Worm (Caenorhabditis elegans) whole organism, young adult: Measurements from ENCODE around the gene eri-9.

ENCODE experiments used
- B0035.1 ChIP-seq: sonication (generic microtip); optimal IDR thresholded peaks from 2 replicates; lab custom pipeline; 2016; ENCODE audit warnings: missing genetic modification characterization, mild to moderate bottlenecking, missing compliant biosample characterization, missing genotype, missing genetic modification reagents
- B0261.1 ChIP-seq: sonication (generic microtip); optimal IDR thresholded peaks from 2 replicates; lab custom pipeline; 2016; ENCODE audit warnings: mild to moderate bottlenecking, missing genetic modification characterization, moderate library complexity, missing compliant biosample characterization
- B0336.3 ChIP-seq: fragments of 200-800 bp; sonication (Bioruptor generic); IDR thresholded peaks from 2 replicates; pipeline ENCODE4 v1.3.6; 2022; ENCODE audit warnings: missing genetic modification characterization, missing compliant biosample characterization
- D2030.7 ChIP-seq: fragments of 200-800 bp; sonication (Bioruptor generic); IDR thresholded peaks from 2 replicates; pipeline ENCODE4 v1.3.6; 2022; ENCODE audit warnings: missing genetic modification reagents, missing genetic modification characterization, missing compliant biosample characterization
- F22D6.2 ChIP-seq: sonication (generic microtip); optimal IDR thresholded peaks from 2 replicates; lab custom pipeline; 2016; ENCODE audit warnings: mild to moderate bottlenecking, missing genetic modification characterization, missing compliant biosample characterization
- F37B4.10 ChIP-seq: fragments of 200-800 bp; sonication (Bioruptor generic); IDR thresholded peaks from 2 replicates; pipeline ENCODE4 v1.3.6; 2022; ENCODE audit warnings: missing genetic modification characterization, missing compliant biosample characterization
- F49E8.2 ChIP-seq: sonication (generic microtip); optimal IDR thresholded peaks from 3 replicates; lab custom pipeline; 2017; ENCODE audit warnings: missing genetic modification characterization, mild to moderate bottlenecking, missing compliant biosample characterization, antibody characterized with exemption, moderate library complexity; ENCODE audit not compliant: insufficient read depth
- F57C9.4 ChIP-seq: sonication (generic microtip); optimal IDR thresholded peaks from 2 replicates; lab custom pipeline; 2017; ENCODE audit warnings: mild to moderate bottlenecking, missing genetic modification characterization, missing compliant biosample characterization
- K12H6.12 ChIP-seq: fragments of 200-800 bp; sonication (Bioruptor generic); optimal IDR thresholded peaks from 2 replicates; lab custom pipeline; 2018; ENCODE audit warnings: mild to moderate bottlenecking, missing genetic modification characterization, missing compliant biosample characterization
- T26A5.8 ChIP-seq: sonication (generic microtip); optimal IDR thresholded peaks from 2 replicates; lab custom pipeline; 2016; ENCODE audit warnings: missing genetic modification characterization, missing compliant biosample characterization
- Y53G8AR.9 ChIP-seq: fragments of 200-800 bp; sonication (Bioruptor generic); conservative IDR thresholded peaks from 2 replicates; pipeline ENCODE4 v1.3.6; 2022; ENCODE audit warnings: missing genetic modification reagents, missing genetic modification characterization, missing compliant biosample characterization
- ZK185.1 ChIP-seq: sonication (generic microtip); optimal IDR thresholded peaks from 2 replicates; lab custom pipeline; 2016; ENCODE audit warnings: mild to moderate bottlenecking, missing genetic modification characterization, missing compliant biosample characterization; ENCODE audit not compliant: poor library complexity, severe bottlenecking
- akir-1 ChIP-seq: fragments of 200-800 bp; sonication (Bioruptor generic); optimal IDR thresholded peaks from 2 replicates; lab custom pipeline; 2018; ENCODE audit warnings: mild to moderate bottlenecking, missing genetic modification characterization, moderate library complexity, missing compliant biosample characterization
- ama-1 ChIP-seq, 3 experiments: fragments of 150-350 bp in 1 of 3; sonication (generic microtip) in 2 of 3; optimal IDR thresholded peaks; 2 replicates each; lab custom pipeline; 2014 to 2018; ENCODE audit warnings: missing biosample characterization in 2 of 3, missing genetic modification characterization in 2 of 3, missing genetic modification reagents in 2 of 3
- ccch-3 ChIP-seq: fragments of 200-800 bp; sonication (Bioruptor generic); optimal IDR thresholded peaks from 2 replicates; lab custom pipeline; 2018; ENCODE audit warnings: mild to moderate bottlenecking, missing genetic modification characterization, missing compliant biosample characterization
- cebp-1 ChIP-seq, 2 experiments: fragments of 200-800 bp in 1 of 2; sonication (Bioruptor generic) in 1 of 2; sonication (generic microtip) in 1 of 2; IDR thresholded peaks in 1 of 2; optimal IDR thresholded peaks in 1 of 2; 2 replicates each; pipeline versions ENCODE4 v1.3.6 to Lab custom; 2017 to 2022; ENCODE audit warnings: missing compliant biosample characterization in 2 of 2, missing genetic modification characterization in 2 of 2, mild to moderate bottlenecking in 1 of 2, missing genetic modification reagents in 1 of 2, moderate library complexity in 1 of 2
- ceh-100 ChIP-seq: fragments of 200-800 bp; sonication (Bioruptor generic); IDR thresholded peaks from 2 replicates; pipeline ENCODE4 v1.3.6; 2022; ENCODE audit warnings: missing genetic modification reagents, missing genetic modification characterization, missing compliant biosample characterization
- ceh-79 ChIP-seq: sonication (generic microtip); optimal IDR thresholded peaks from 2 replicates; lab custom pipeline; 2017; ENCODE audit warnings: mild to moderate bottlenecking, missing genetic modification characterization, missing compliant biosample characterization
- die-1 ChIP-seq: sonication (generic microtip); optimal IDR thresholded peaks from 2 replicates; lab custom pipeline; 2016; ENCODE audit warnings: missing genotype, mild to moderate bottlenecking, missing genetic modification characterization, missing compliant biosample characterization
- dox-1 ChIP-seq: fragments of 200-800 bp; sonication (Bioruptor generic); IDR thresholded peaks from 2 replicates; pipeline ENCODE4 v1.3.6; 2022; ENCODE audit warnings: missing genetic modification reagents, missing genetic modification characterization, missing compliant biosample characterization
- efl-1 ChIP-seq: fragments of 150-350 bp; optimal IDR thresholded peaks from 2 replicates; lab custom pipeline; 2014; ENCODE audit warnings: missing biosample characterization, missing genetic modification reagents, missing genetic modification characterization
- gei-17 ChIP-seq: fragments of 200-800 bp; sonication (Bioruptor generic); optimal IDR thresholded peaks from 2 replicates; lab custom pipeline; 2018; ENCODE audit warnings: mild to moderate bottlenecking, missing genetic modification characterization, missing compliant biosample characterization
- him-1 ChIP-seq: sonication (generic microtip); optimal IDR thresholded peaks from 2 replicates; lab custom pipeline; 2016; ENCODE audit warnings: missing genotype, missing genetic modification reagents, missing genetic modification characterization, missing compliant biosample characterization
- hlh-12 ChIP-seq: sonication (generic microtip); optimal IDR thresholded peaks from 2 replicates; lab custom pipeline; 2016; ENCODE audit warnings: missing genetic modification characterization, missing compliant biosample characterization
- hmg-1.2 ChIP-seq: fragments of 200-800 bp; sonication (Bioruptor generic); IDR thresholded peaks from 2 replicates; pipeline ENCODE4 v1.3.6; 2022; ENCODE audit warnings: missing genetic modification reagents, missing genetic modification characterization, missing compliant biosample characterization
- hsf-1 ChIP-seq: fragments of 200-800 bp; sonication (Bioruptor generic); IDR thresholded peaks from 2 replicates; pipeline ENCODE4 v1.3.6; 2022; ENCODE audit warnings: missing genetic modification reagents, missing genetic modification characterization, missing compliant biosample characterization
- let-607 ChIP-seq, 2 experiments: fragments of 200-800 bp in 1 of 2; sonication (Bioruptor generic) in 1 of 2; sonication (generic microtip) in 1 of 2; optimal IDR thresholded peaks; 2 replicates each; lab custom pipeline; 2016 to 2018; ENCODE audit warnings: mild to moderate bottlenecking in 2 of 2, missing compliant biosample characterization in 2 of 2, missing genetic modification characterization in 2 of 2, moderate library complexity in 2 of 2, missing genotype in 1 of 2
- madf-6 ChIP-seq: fragments of 200-800 bp; sonication (Bioruptor generic); IDR thresholded peaks from 2 replicates; pipeline ENCODE4 v1.3.6; 2022; ENCODE audit warnings: missing genetic modification reagents, missing genetic modification characterization, missing compliant biosample characterization
- nhr-27 ChIP-seq: fragments of 200-800 bp; sonication (Bioruptor generic); optimal IDR thresholded peaks from 2 replicates; lab custom pipeline; 2018; ENCODE audit warnings: mild to moderate bottlenecking, missing genetic modification characterization, moderate library complexity, missing compliant biosample characterization
- nhr-80 ChIP-seq: sonication (generic microtip); optimal IDR thresholded peaks from 2 replicates; lab custom pipeline; 2016; ENCODE audit warnings: missing genetic modification characterization, missing compliant biosample characterization
- repo-1 ChIP-seq: sonication (generic microtip); optimal IDR thresholded peaks from 2 replicates; lab custom pipeline; 2017; ENCODE audit warnings: mild to moderate bottlenecking, missing genetic modification characterization, missing compliant biosample characterization
- somi-1 ChIP-seq: fragments of 200-800 bp; sonication (Bioruptor generic); optimal IDR thresholded peaks from 2 replicates; lab custom pipeline; 2018; ENCODE audit warnings: mild to moderate bottlenecking, missing genetic modification characterization, missing compliant biosample characterization
- sptf-2 ChIP-seq: fragments of 200-800 bp; sonication (Bioruptor generic); optimal IDR thresholded peaks from 2 replicates; lab custom pipeline; 2018; ENCODE audit warnings: mild to moderate bottlenecking, missing genetic modification characterization, missing compliant biosample characterization
- tbx-9 ChIP-seq: sonication (generic microtip); optimal IDR thresholded peaks from 2 replicates; lab custom pipeline; 2016; ENCODE audit warnings: borderline replicate concordance, missing genetic modification characterization, inconsistent platforms, missing compliant biosample characterization
- ztf-6 ChIP-seq: fragments of 200-800 bp; sonication (Bioruptor generic); IDR thresholded peaks from 2 replicates; pipeline ENCODE4 v1.3.6; 2022; ENCODE audit warnings: missing genetic modification reagents, missing genetic modification characterization, missing compliant biosample characterization

Gene eri-9

ce11 chrIII:4905405-4905804 lies 26.8 kb upstream of the eri-9 start, which contains the start of gene F26F4.8:
F26F4.8 (minus strand) TSS chrIII:4905473.
- TF ChIP-seq hlh-12 (tag; lab: Kevin White, UChicago) (no peak), him-1 (tag; lab: Kevin White, UChicago) (peak; percentile 7), nhr-80 (peak; percentile 51), dox-1 (GFP tag; lab: Robert Waterston, UW) (peak; percentile 43; the same call in 1 of the 2 replicates), K12H6.12 (no peak), cebp-1 (GFP tag; IDR thresholded peaks at IDR 0.05; lab: Robert Waterston, UW) (no peak), cebp-1 (tag; optimal IDR thresholded peaks at IDR 0.05; lab: Kevin White, UChicago) (peak; percentile 67), efl-1 (GFP tag; lab: Kevin White, UChicago) (peak; percentile 20), F49E8.2 (tag; lab: Kevin White, UChicago) (no peak), tbx-9 (tag; lab: Kevin White, UChicago) (no peak), ZK185.1 (peak; percentile 5)

- TF ChIP-seq F37B4.10 (GFP tag; lab: Robert Waterston, UW) (no peak), ceh-100 (GFP tag; lab: Robert Waterston, UW) (no peak), nhr-80 (peak; percentile 77), ccch-3 (no peak), madf-6 (GFP tag; lab: Robert Waterston, UW) (no peak), cebp-1 (GFP tag; IDR thresholded peaks at IDR 0.05; lab: Robert Waterston, UW) (no peak), cebp-1 (tag; optimal IDR thresholded peaks at IDR 0.05; lab: Kevin White, UChicago) (peak; percentile 6), B0035.1 (no peak)
Measured at ce11 chrIII:4906365-4906764, 25.9 kb upstream of the eri-9 start.

ce11 chrIII:4906896-4907295 lies 25.4 kb upstream of the eri-9 start, which contains the start of gene rom-1:
rom-1 (plus strand) TSS chrIII:4907196.
- TF ChIP-seq ama-1 (optimal IDR thresholded peaks at IDR 0.05; lab: Kevin White, UChicago) (no peak), ama-1 (GFP tag; optimal IDR thresholded peaks at IDR 0.05; lab: Kevin White, UChicago) (no peak), K12H6.12 (no peak), ceh-79 (no peak), F57C9.4 (tag; lab: Kevin White, UChicago) (no peak), nhr-27 (tag; lab: Kevin White, UChicago) (no peak), somi-1 (GFP tag; lab: Kevin White, UChicago) (no peak)

- TF ChIP-seq F22D6.2 (tag; lab: Kevin White, UChicago) (no peak), B0261.1 (tag; lab: Kevin White, UChicago) (no peak), let-607 (tag; optimal IDR thresholded peaks at IDR 0.05; lab: Kevin White, UChicago) (no peak), repo-1 (no peak), madf-6 (GFP tag; lab: Robert Waterston, UW) (no peak), Y53G8AR.9 (GFP tag; lab: Robert Waterston, UW) (no peak), T26A5.8 (tag; lab: Kevin White, UChicago) (no peak), hsf-1 (GFP tag; lab: Robert Waterston, UW) (no peak), sptf-2 (GFP tag; lab: Kevin White, UChicago) (no peak), die-1 (tag; lab: Kevin White, UChicago) (no peak), gei-17 (GFP tag; lab: Kevin White, UChicago) (no peak), akir-1 (GFP tag; lab: Kevin White, UChicago) (no peak), tbx-9 (tag; lab: Kevin White, UChicago) (no peak), ZK185.1 (no peak), D2030.7 (no peak), hmg-1.2 (GFP tag; lab: Robert Waterston, UW) (no peak), ztf-6 (GFP tag; lab: Robert Waterston, UW) (no peak), B0336.3 (no peak)
- TF ChIP-seq, all 124 proteins: peak for 0
Measured at ce11 chrIII:4909938-4910337, 22.3 kb upstream of the eri-9 start, which contains the start of gene F26F4.12. F26F4.12 (minus strand) TSS chrIII:4910038.
